Worm (Caenorhabditis elegans): Measurements from ENCODE around the gene pqn-8.

pqn-8 gene

ce11 chrIII:10018007-10018406 lies 20.2 kb upstream of the pqn-8 start:
- no peak for TF ChIP-seq ref-1 (GFP tag; conservative IDR thresholded peaks at IDR 0.05)
- no peak for TF ChIP-seq flt-1 (GFP tag; IDR thresholded peaks at IDR 0.05)
- TF ChIP-seq klf-2 (GFP tag; conservative IDR thresholded peaks at IDR 0.05), result no peak
- TF ChIP-seq T22C8.4 (GFP tag; IDR thresholded peaks at IDR 0.05), result no peak
- no peak for TF ChIP-seq cog-1 (tag; optimal IDR thresholded peaks at IDR 0.05)
- TF ChIP-seq ztf-23 (GFP tag; IDR thresholded peaks at IDR 0.05), result no peak
- TF ChIP-seq med-1 (GFP tag; optimal IDR thresholded peaks at IDR 0.05; ENCODE audit: insufficient read depth), result no peak
- no peak for TF ChIP-seq ztf-29 (GFP tag; IDR thresholded peaks at IDR 0.05)
- no peak for TF ChIP-seq tab-1 (GFP tag; IDR thresholded peaks at IDR 0.05)

DNA sequence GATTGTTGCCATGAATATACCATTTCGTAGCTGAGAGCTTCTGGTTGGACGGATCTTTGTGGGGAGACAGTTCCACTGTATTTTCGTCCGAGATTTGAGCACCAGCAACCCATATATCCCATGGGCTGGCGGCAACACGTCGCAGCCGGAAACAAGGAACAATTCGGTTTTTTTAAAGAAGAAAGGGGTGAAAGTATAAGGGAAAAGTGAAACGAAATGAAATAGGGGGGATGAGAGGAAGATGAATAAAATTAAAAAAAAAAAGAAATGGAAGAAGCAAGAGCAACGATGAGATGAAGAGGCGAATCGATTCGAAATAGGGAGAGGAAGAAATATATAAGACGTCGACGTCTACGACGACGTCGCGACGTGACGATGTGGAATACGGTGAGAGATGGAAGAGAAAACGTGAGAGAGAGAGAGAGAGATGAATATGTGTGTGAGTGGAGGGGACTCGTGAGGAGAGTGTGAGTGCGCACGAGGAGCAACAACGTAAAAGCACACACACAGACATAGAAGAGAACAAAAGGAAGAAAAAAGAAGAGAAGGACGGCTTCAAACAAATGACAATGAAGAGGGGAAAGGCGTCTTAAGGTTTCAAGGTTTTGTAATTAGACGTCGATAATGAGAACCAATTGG lies 18.7 kb upstream of the pqn-8 start, which contains the start of gene rgs-1:
Gene rgs-1, minus strand, starts transcription at position 146 of the 639 bp plus-strand sequence.
- TF ChIP-seq flt-1 (GFP tag; IDR thresholded peaks at IDR 0.05), result 0 out of 2 replicates have a peak, but pooled peaks have one; percentile 26
- no peak for TF ChIP-seq ztf-23 (GFP tag; IDR thresholded peaks at IDR 0.05)

DNA sequence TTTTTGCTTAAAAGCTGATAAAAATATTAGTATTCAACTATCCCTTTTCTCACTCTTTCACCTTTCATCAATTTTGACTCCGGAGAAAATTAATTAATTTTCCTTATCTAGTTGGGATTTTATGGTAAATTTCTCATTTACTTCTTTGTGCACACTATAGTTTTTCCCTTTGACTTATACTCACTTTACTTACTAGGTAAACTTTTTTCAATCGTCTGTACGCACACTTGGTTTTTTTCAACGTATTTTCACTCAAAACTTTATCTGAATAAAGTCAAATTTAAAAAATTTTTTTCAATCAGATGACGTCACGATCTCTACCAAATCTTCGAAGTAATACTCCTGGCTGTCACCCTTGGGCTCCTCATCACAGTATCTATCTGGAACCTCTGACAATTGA lies 14.3 kb upstream of the pqn-8 start, which contains the start of gene C05B5.16:
Gene C05B5.16, plus strand, starts transcription at position 301 of the 400 bp plus-strand sequence.
- TF ChIP-seq cog-1 (tag; optimal IDR thresholded peaks at IDR 0.05), result no peak
- TF ChIP-seq klf-2 (GFP tag; conservative IDR thresholded peaks at IDR 0.05), result no peak
- no peak for TF ChIP-seq tab-1 (GFP tag; IDR thresholded peaks at IDR 0.05)
- TF ChIP-seq ztf-29 (GFP tag; IDR thresholded peaks at IDR 0.05), result no peak
- no peak for TF ChIP-seq flt-1 (GFP tag; IDR thresholded peaks at IDR 0.05)
- no peak for TF ChIP-seq T22C8.4 (GFP tag; IDR thresholded peaks at IDR 0.05)
- TF ChIP-seq ztf-23 (GFP tag; IDR thresholded peaks at IDR 0.05), result no peak
- TF ChIP-seq ref-1 (GFP tag; conservative IDR thresholded peaks at IDR 0.05), result no peak
- no peak for TF ChIP-seq med-1 (GFP tag; optimal IDR thresholded peaks at IDR 0.05; ENCODE audit: insufficient read depth)

DNA sequence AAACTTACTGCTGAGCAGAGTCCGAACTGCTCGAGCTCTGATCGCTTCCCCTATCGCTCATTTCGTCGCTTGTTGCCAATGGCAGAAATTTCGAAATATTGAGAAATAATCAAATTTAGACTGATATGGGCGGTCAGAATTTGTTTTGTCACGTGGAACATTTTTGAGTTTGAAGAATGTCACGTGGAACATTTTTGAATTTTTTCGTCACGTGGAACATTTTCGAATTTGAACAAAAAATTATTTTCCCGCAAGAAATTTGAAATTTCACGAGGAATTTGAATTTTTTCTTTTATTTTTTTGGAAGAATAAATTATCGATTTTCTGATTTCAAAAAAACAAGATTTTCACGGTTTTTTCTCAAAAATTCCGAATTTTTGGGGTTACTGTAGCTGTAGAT lies 12.3 kb upstream of the pqn-8 start, which contains the start of gene fbxa-155:
Gene fbxa-155, minus strand, starts transcription at position 101 of the 400 bp plus-strand sequence.
- TF ChIP-seq ztf-23 (GFP tag; IDR thresholded peaks at IDR 0.05) (no peak), ztf-29 (GFP tag; IDR thresholded peaks at IDR 0.05) (no peak), med-1 (GFP tag; optimal IDR thresholded peaks at IDR 0.05; ENCODE audit: insufficient read depth) (no peak), tab-1 (GFP tag; IDR thresholded peaks at IDR 0.05) (no peak), T22C8.4 (GFP tag; IDR thresholded peaks at IDR 0.05) (no peak), ref-1 (GFP tag; conservative IDR thresholded peaks at IDR 0.05) (no peak), flt-1 (GFP tag; IDR thresholded peaks at IDR 0.05) (no peak), klf-2 (GFP tag; conservative IDR thresholded peaks at IDR 0.05) (no peak), cog-1 (tag; optimal IDR thresholded peaks at IDR 0.05) (no peak)

DNA sequence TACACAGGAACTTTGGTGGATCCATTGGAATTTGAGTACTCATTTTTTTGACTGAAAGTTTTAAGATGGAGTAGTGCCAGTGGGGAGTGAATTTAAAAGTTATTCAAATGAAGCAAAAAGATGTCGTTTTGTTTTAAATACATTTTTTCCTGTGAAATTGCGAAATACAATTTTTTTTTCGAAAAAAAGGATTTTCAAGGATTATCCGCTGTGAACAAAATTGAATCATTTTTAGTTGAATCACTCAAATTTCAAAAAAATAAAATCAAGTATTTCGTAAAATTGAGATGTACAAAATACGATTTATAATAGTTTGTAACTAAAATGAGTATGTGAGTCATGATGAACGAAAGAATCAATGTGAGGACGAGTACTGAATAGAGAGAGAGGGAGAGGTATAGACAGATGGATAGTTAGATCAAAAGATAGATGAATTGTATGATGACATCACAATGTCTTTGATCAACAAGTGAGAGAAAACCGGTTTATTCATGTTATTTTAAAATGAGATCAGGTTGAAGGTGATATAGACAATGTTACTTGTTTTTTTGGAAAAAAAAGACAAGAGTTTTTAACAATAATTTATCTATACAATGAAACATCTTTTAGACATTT lies 9.1 kb upstream of the pqn-8 start, which contains the start of gene C05B5.8:
Gene C05B5.8, minus strand, starts transcription at position 51 of the 615 bp plus-strand sequence.
- TF ChIP-seq tab-1 (GFP tag; IDR thresholded peaks at IDR 0.05) (no peak), med-1 (GFP tag; optimal IDR thresholded peaks at IDR 0.05; ENCODE audit: insufficient read depth) (no peak), ztf-23 (GFP tag; IDR thresholded peaks at IDR 0.05) (no peak), ztf-29 (GFP tag; IDR thresholded peaks at IDR 0.05) (no peak), flt-1 (GFP tag; IDR thresholded peaks at IDR 0.05) (no peak), ref-1 (GFP tag; conservative IDR thresholded peaks at IDR 0.05) (no peak), cog-1 (tag; optimal IDR thresholded peaks at IDR 0.05) (no peak), T22C8.4 (GFP tag; IDR thresholded peaks at IDR 0.05) (no peak), klf-2 (GFP tag; conservative IDR thresholded peaks at IDR 0.05) (no peak)

- TF ChIP-seq med-1 (GFP tag; optimal IDR thresholded peaks at IDR 0.05; ENCODE audit: insufficient read depth) (no peak), flt-1 (GFP tag; IDR thresholded peaks at IDR 0.05) (no peak), cog-1 (tag; optimal IDR thresholded peaks at IDR 0.05) (no peak)
Observed at ce11 chrIII:10004213-10004612, 6.4 kb upstream of the pqn-8 start, which contains the start of gene C05B5.11. Gene C05B5.11, plus strand, starts transcription at chrIII:10004513.

- TF ChIP-seq cog-1 (tag; optimal IDR thresholded peaks at IDR 0.05) (no peak), med-1 (GFP tag; optimal IDR thresholded peaks at IDR 0.05; ENCODE audit: insufficient read depth) (no peak), T22C8.4 (GFP tag; IDR thresholded peaks at IDR 0.05) (no peak), ref-1 (GFP tag; conservative IDR thresholded peaks at IDR 0.05) (no peak), flt-1 (GFP tag; IDR thresholded peaks at IDR 0.05) (no peak), tab-1 (GFP tag; IDR thresholded peaks at IDR 0.05) (no peak), klf-2 (GFP tag; conservative IDR thresholded peaks at IDR 0.05) (no peak), ztf-29 (GFP tag; IDR thresholded peaks at IDR 0.05) (no peak), ztf-23 (GFP tag; IDR thresholded peaks at IDR 0.05) (no peak)
Observed at ce11 chrIII:10001060-10001459, 3.3 kb upstream of the pqn-8 start, which contains the start of gene C05B5.5. Gene C05B5.5, plus strand, starts transcription at chrIII:10001360.

- TF ChIP-seq klf-2 (GFP tag; conservative IDR thresholded peaks at IDR 0.05), result no peak
- TF ChIP-seq ztf-23 (GFP tag; IDR thresholded peaks at IDR 0.05), result no peak
- no peak for TF ChIP-seq T22C8.4 (GFP tag; IDR thresholded peaks at IDR 0.05)
- no peak for TF ChIP-seq tab-1 (GFP tag; IDR thresholded peaks at IDR 0.05)
- TF ChIP-seq flt-1 (GFP tag; IDR thresholded peaks at IDR 0.05), result no peak
- no peak for TF ChIP-seq cog-1 (tag; optimal IDR thresholded peaks at IDR 0.05)
- TF ChIP-seq ref-1 (GFP tag; conservative IDR thresholded peaks at IDR 0.05), result no peak
- no peak for TF ChIP-seq ztf-29 (GFP tag; IDR thresholded peaks at IDR 0.05)
- no peak for TF ChIP-seq med-1 (GFP tag; optimal IDR thresholded peaks at IDR 0.05; ENCODE audit: insufficient read depth)
Observed at ce11 chrIII:10000428-10000827, 2.6 kb upstream of the pqn-8 start, which contains the start of gene C05B5.2. Gene C05B5.2, minus strand, starts transcription at chrIII:10000528.

DNA sequence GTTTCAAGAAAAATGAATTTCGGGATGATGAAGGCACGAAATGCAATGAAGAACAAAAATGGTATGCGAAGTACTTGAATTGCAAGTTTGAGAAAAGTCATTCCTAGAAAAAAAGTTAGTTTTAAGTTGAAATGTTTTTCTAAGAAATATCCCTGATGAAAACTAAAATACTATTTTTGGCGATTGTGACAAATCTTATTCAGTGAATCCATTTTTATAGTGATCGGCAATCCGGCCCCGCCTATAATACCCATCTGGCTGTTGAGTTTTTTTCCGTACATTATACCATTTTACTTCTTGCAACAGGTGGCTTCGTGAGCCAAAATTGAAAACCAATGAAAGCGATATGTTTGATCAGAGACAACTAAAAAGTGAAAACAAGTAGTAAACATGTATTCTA lies 1.4 kb upstream of the pqn-8 start, which contains the start of gene C05B5.17:
Gene C05B5.17, minus strand, starts transcription at position 101 of the 400 bp plus-strand sequence.
- TF ChIP-seq ztf-23 (GFP tag; IDR thresholded peaks at IDR 0.05) (no peak), T22C8.4 (GFP tag; IDR thresholded peaks at IDR 0.05) (no peak), med-1 (GFP tag; optimal IDR thresholded peaks at IDR 0.05; ENCODE audit: insufficient read depth) (no peak), ref-1 (GFP tag; conservative IDR thresholded peaks at IDR 0.05) (no peak), flt-1 (GFP tag; IDR thresholded peaks at IDR 0.05) (no peak), cog-1 (tag; optimal IDR thresholded peaks at IDR 0.05) (no peak), ztf-29 (GFP tag; IDR thresholded peaks at IDR 0.05) (no peak), tab-1 (GFP tag; IDR thresholded peaks at IDR 0.05) (no peak), klf-2 (GFP tag; conservative IDR thresholded peaks at IDR 0.05) (no peak)
